Worm (Caenorhabditis elegans) whole organism, young adult: Measurements from ENCODE around the gene crn-4.

Experiments used
- B0019.2 ChIP-seq: fragments of 200-800 bp; sonication (Bioruptor generic); conservative IDR thresholded peaks from 2 replicates; pipeline ENCODE4 v1.3.6; 2022; ENCODE audit warnings: missing genetic modification reagents, missing genetic modification characterization, missing compliant biosample characterization
- B0336.3 ChIP-seq: fragments of 200-800 bp; sonication (Bioruptor generic); IDR thresholded peaks from 2 replicates; pipeline ENCODE4 v1.3.6; 2022; ENCODE audit warnings: missing genetic modification characterization, missing compliant biosample characterization
- D2030.7 ChIP-seq: fragments of 200-800 bp; sonication (Bioruptor generic); IDR thresholded peaks from 2 replicates; pipeline ENCODE4 v1.3.6; 2022; ENCODE audit warnings: missing genetic modification reagents, missing genetic modification characterization, missing compliant biosample characterization
- F33H1.4 ChIP-seq: fragments of 200-800 bp; sonication (Bioruptor generic); IDR thresholded peaks from 2 replicates; pipeline ENCODE4 v1.3.6; 2022; ENCODE audit warnings: missing genetic modification reagents, missing genetic modification characterization, missing compliant biosample characterization
- F39B2.1 ChIP-seq: fragments of 200-800 bp; sonication (Bioruptor generic); IDR thresholded peaks from 2 replicates; pipeline ENCODE4 v1.3.6; 2022; ENCODE audit warnings: missing genetic modification reagents, missing genetic modification characterization, missing compliant biosample characterization
- K11D2.4 ChIP-seq: fragments of 200-800 bp; sonication (Bioruptor generic); IDR thresholded peaks from 2 replicates; pipeline ENCODE4 v1.3.6; 2022; ENCODE audit warnings: missing genetic modification reagents, missing genetic modification characterization, missing compliant biosample characterization
- T07F8.4 ChIP-seq: sonication (generic microtip); optimal IDR thresholded peaks from 2 replicates; lab custom pipeline; 2016; ENCODE audit warnings: mild to moderate bottlenecking, missing genetic modification characterization, moderate library complexity, missing compliant biosample characterization
- Y79H2A.3 ChIP-seq: fragments of 200-800 bp; sonication (Bioruptor generic); conservative IDR thresholded peaks from 2 replicates; pipeline ENCODE4 v1.3.6; 2022; ENCODE audit warnings: missing genetic modification reagents, missing genetic modification characterization, missing compliant biosample characterization
- ZK185.1 ChIP-seq: sonication (generic microtip); optimal IDR thresholded peaks from 2 replicates; lab custom pipeline; 2016; ENCODE audit warnings: mild to moderate bottlenecking, missing genetic modification characterization, missing compliant biosample characterization; ENCODE audit not compliant: poor library complexity, severe bottlenecking
- aptf-3 ChIP-seq: fragments of 200-800 bp; sonication (Bioruptor generic); IDR thresholded peaks from 2 replicates; pipeline ENCODE4 v1.3.6; 2022; ENCODE audit warnings: missing genetic modification characterization, missing compliant biosample characterization
- cebp-1 ChIP-seq, 2 experiments: fragments of 200-800 bp in 1 of 2; sonication (Bioruptor generic) in 1 of 2; sonication (generic microtip) in 1 of 2; IDR thresholded peaks in 1 of 2; optimal IDR thresholded peaks in 1 of 2; 2 replicates each; pipeline versions ENCODE4 v1.3.6 to Lab custom; 2017 to 2022; ENCODE audit warnings: missing compliant biosample characterization in 2 of 2, missing genetic modification characterization in 2 of 2, mild to moderate bottlenecking in 1 of 2, missing genetic modification reagents in 1 of 2, moderate library complexity in 1 of 2
- ceh-58 ChIP-seq: fragments of 200-800 bp; sonication (Bioruptor generic); IDR thresholded peaks from 2 replicates; pipeline ENCODE4 v1.3.6; 2022; ENCODE audit warnings: missing genetic modification characterization, missing compliant biosample characterization
- ceh-91 ChIP-seq: fragments of 200-800 bp; sonication (Bioruptor generic); IDR thresholded peaks from 2 replicates; pipeline ENCODE4 v1.3.6; 2022; ENCODE audit warnings: missing genetic modification reagents, missing genetic modification characterization, missing compliant biosample characterization
- dpff-1 ChIP-seq: sonication (generic microtip); optimal IDR thresholded peaks from 2 replicates; lab custom pipeline; 2017; ENCODE audit warnings: mild to moderate bottlenecking, missing genetic modification characterization, missing compliant biosample characterization
- efl-1 ChIP-seq: fragments of 150-350 bp; optimal IDR thresholded peaks from 2 replicates; lab custom pipeline; 2014; ENCODE audit warnings: missing biosample characterization, missing genetic modification reagents, missing genetic modification characterization
- egl-18 ChIP-seq: fragments of 200-800 bp; sonication (Bioruptor generic); IDR thresholded peaks from 2 replicates; pipeline ENCODE4 v1.3.6; 2022; ENCODE audit warnings: missing genetic modification reagents, missing genetic modification characterization, missing compliant biosample characterization
- egl-44 ChIP-seq: fragments of 200-800 bp; sonication (Bioruptor generic); IDR thresholded peaks from 2 replicates; pipeline ENCODE4 v1.3.6; 2022; ENCODE audit warnings: missing genetic modification reagents, missing genetic modification characterization, missing compliant biosample characterization
- hmg-1.2 ChIP-seq: fragments of 200-800 bp; sonication (Bioruptor generic); IDR thresholded peaks from 2 replicates; pipeline ENCODE4 v1.3.6; 2022; ENCODE audit warnings: missing genetic modification reagents, missing genetic modification characterization, missing compliant biosample characterization
- hrde-1 ChIP-seq: sonication (generic microtip); optimal IDR thresholded peaks from 2 replicates; lab custom pipeline; 2016; ENCODE audit warnings: missing genetic modification characterization, mild to moderate bottlenecking, missing compliant biosample characterization, moderate library complexity, missing genotype, missing genetic modification reagents, borderline replicate concordance
- lin-26 ChIP-seq: fragments of 200-800 bp; sonication (Bioruptor generic); IDR thresholded peaks from 2 replicates; pipeline ENCODE4 v1.3.6; 2022; ENCODE audit warnings: missing genetic modification reagents, missing genetic modification characterization, missing compliant biosample characterization
- lin-40 ChIP-seq: sonication (generic microtip); optimal IDR thresholded peaks from 2 replicates; lab custom pipeline; 2016; ENCODE audit warnings: missing genetic modification characterization, mild to moderate bottlenecking, missing compliant biosample characterization, missing genotype, missing genetic modification reagents
- lir-1 ChIP-seq: fragments of 200-800 bp; sonication (Bioruptor generic); conservative IDR thresholded peaks from 2 replicates; pipeline ENCODE4 v1.3.6; 2022; ENCODE audit warnings: missing genetic modification reagents, missing genetic modification characterization, missing compliant biosample characterization
- madf-3 ChIP-seq: fragments of 200-800 bp; sonication (Bioruptor generic); IDR thresholded peaks from 2 replicates; pipeline ENCODE4 v1.3.6; 2022; ENCODE audit warnings: missing genetic modification reagents, missing genetic modification characterization, missing compliant biosample characterization
- madf-6 ChIP-seq: fragments of 200-800 bp; sonication (Bioruptor generic); IDR thresholded peaks from 2 replicates; pipeline ENCODE4 v1.3.6; 2022; ENCODE audit warnings: missing genetic modification reagents, missing genetic modification characterization, missing compliant biosample characterization
- madf-8 ChIP-seq: fragments of 200-800 bp; sonication (Bioruptor generic); conservative IDR thresholded peaks from 2 replicates; pipeline ENCODE4 v1.3.6; 2022; ENCODE audit warnings: missing genetic modification reagents, missing genetic modification characterization, missing compliant biosample characterization
- mel-28 ChIP-seq: sonication (generic microtip); optimal IDR thresholded peaks from 2 replicates; lab custom pipeline; 2016; ENCODE audit warnings: borderline replicate concordance, mild to moderate bottlenecking, missing genetic modification characterization, missing compliant biosample characterization
- nfya-1 ChIP-seq: sonication (generic microtip); optimal IDR thresholded peaks from 2 replicates; lab custom pipeline; 2017; ENCODE audit warnings: antibody characterized with exemption, missing compliant biosample characterization, missing genetic modification characterization, borderline replicate concordance; ENCODE audit not compliant: insufficient read depth
- nfya-2 ChIP-seq: fragments of 200-800 bp; sonication (Bioruptor generic); IDR thresholded peaks from 2 replicates; pipeline ENCODE4 v1.3.6; 2022; ENCODE audit warnings: missing genetic modification reagents, missing genetic modification characterization, missing compliant biosample characterization
- nhr-179 ChIP-seq: sonication (generic microtip); optimal IDR thresholded peaks from 2 replicates; lab custom pipeline; 2016; ENCODE audit warnings: mild to moderate bottlenecking, missing genetic modification characterization, missing compliant biosample characterization
- nhr-80 ChIP-seq: sonication (generic microtip); optimal IDR thresholded peaks from 2 replicates; lab custom pipeline; 2016; ENCODE audit warnings: missing genetic modification characterization, missing compliant biosample characterization
- rec-8 ChIP-seq, 2 experiments: sonication (generic microtip); optimal IDR thresholded peaks; 2 replicates each; lab custom pipeline; 2016; ENCODE audit warnings: mild to moderate bottlenecking in 2 of 2, missing genetic modification characterization in 2 of 2, missing genetic modification reagents in 2 of 2, missing genotype in 2 of 2, missing biosample characterization in 1 of 2, missing compliant biosample characterization in 1 of 2, moderate library complexity in 1 of 2
- repo-1 ChIP-seq: sonication (generic microtip); optimal IDR thresholded peaks from 2 replicates; lab custom pipeline; 2017; ENCODE audit warnings: mild to moderate bottlenecking, missing genetic modification characterization, missing compliant biosample characterization
- somi-1 ChIP-seq: fragments of 200-800 bp; sonication (Bioruptor generic); optimal IDR thresholded peaks from 2 replicates; lab custom pipeline; 2018; ENCODE audit warnings: mild to moderate bottlenecking, missing genetic modification characterization, missing compliant biosample characterization
- unc-130 ChIP-seq: sonication (generic microtip); optimal IDR thresholded peaks from 2 replicates; lab custom pipeline; 2016; ENCODE audit warnings: missing genetic modification reagents, missing genetic modification characterization, missing compliant biosample characterization
- unc-62 ChIP-seq: fragments of 150-350 bp; optimal IDR thresholded peaks from 2 replicates; lab custom pipeline; 2014; ENCODE audit warnings: missing biosample characterization, missing genetic modification reagents, missing genetic modification characterization
- zfh-2 ChIP-seq: fragments of 200-800 bp; sonication (Bioruptor generic); conservative IDR thresholded peaks from 2 replicates; pipeline ENCODE4 v1.3.6; 2022; ENCODE audit warnings: missing genetic modification reagents, missing genetic modification characterization, missing compliant biosample characterization
- ztf-25 ChIP-seq: fragments of 200-800 bp; sonication (Bioruptor generic); IDR thresholded peaks from 2 replicates; pipeline ENCODE4 v1.3.6; 2022; ENCODE audit warnings: missing genetic modification reagents, missing genetic modification characterization, missing compliant biosample characterization

crn-4 gene

DNA sequence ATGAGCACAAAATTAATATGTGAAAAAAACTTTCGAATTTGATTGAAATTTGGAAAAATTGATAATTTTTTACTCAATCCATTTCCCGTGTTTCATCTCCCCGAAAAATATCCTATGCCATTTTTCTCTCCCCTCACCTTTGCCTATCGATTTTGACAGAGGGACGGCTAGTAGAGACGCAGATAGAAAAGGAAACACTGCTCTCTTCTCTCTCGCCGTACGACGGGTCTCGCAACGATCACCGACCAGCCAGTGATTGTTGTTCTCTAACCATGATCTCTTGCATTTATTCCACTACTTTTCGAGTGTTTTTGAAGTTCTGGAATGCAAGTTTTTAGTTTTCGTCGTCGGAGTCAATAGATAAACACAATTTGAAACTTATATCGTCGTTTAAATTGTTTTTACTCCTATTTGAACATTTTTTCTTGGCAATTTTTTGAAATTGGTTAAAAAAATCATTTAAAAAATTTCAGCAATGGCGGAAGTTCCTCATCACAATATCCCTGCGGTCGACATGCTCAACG lies 20.4 kb downstream of the crn-4 start, which contains the start of gene vha-15 (continued):
- peak; percentile 7 for TF ChIP-seq unc-62 (GFP tag; lab: Kevin White, UChicago)
- TF ChIP-seq ZK185.1 (tag; lab: Kevin White, UChicago): peak; percentile 26
- TF ChIP-seq mel-28: no peak

DNA sequence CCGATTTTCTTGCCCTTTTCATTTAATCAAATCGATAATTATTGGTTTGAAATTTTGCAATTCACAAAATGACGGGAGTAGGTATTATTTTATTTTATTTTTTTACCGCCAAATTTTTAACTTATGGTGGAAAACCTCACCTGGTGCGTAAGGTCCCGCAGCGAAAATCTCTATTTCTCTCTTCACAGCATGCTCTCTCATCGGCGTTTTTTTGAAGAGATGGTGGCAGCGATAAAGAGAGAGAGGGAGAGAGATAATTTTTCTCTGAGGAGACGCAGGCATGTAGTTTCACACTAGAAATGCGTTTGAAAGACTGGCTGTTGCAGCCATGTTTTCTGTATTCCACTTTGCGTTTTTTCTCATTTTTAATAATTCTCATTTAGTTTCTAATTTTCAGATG lies 24.0 kb downstream of the crn-4 start, which contains the start of gene T14F9.2:
T14F9.2 (plus strand) TSS at position 396 of the 400 bp plus-strand sequence.
- TF ChIP-seq efl-1 (GFP tag; lab: Kevin White, UChicago) (peak; percentile 14), F33H1.4 (GFP tag; lab: Robert Waterston, UW) (peak; percentile 42; the same call in 1 of the 2 replicates), hmg-1.2 (GFP tag; lab: Robert Waterston, UW) (peak; percentile 84), nhr-80 (tag; lab: Kevin White, UChicago) (peak; percentile 11), unc-130 (no peak), lin-40 (tag; lab: Kevin White, UChicago) (peak; percentile 19), Y79H2A.3 (GFP tag; lab: Robert Waterston, UW) (no peak)
- TF ChIP-seq, all 124 proteins: peak for 5

DNA sequence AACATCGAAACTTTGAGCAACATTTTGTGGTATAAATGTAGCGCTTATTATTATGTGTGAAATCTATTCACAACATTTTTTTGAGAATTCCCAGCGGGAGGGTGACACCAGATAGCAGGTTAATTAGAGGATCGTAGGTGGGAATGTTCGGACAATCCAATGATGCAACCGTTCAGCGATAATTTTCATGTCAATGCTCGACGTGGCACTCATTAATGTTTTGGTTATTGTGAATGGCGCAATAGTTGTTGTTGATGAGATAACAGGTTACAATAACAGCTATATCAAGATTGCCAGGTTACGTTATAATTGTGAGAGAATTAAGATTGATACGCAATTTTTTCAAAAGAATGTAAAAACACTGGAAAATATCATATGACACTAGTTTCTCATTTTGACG lies 26.6 kb downstream of the crn-4 start:
- no peak for TF ChIP-seq ceh-58
- no peak for TF ChIP-seq madf-8
- no peak for TF ChIP-seq lir-1 (GFP tag; lab: Robert Waterston, UW)
- TF ChIP-seq dpff-1 (tag; lab: Kevin White, UChicago): no peak
- TF ChIP-seq B0019.2 (GFP tag; lab: Robert Waterston, UW): no peak
- TF ChIP-seq unc-62 (GFP tag; lab: Kevin White, UChicago): no peak
- TF ChIP-seq nfya-2 (GFP tag; lab: Robert Waterston, UW): no peak
- no peak for TF ChIP-seq lin-26
- TF ChIP-seq ztf-25: no peak
- TF ChIP-seq egl-44 (GFP tag; lab: Robert Waterston, UW): no peak
- TF ChIP-seq aptf-3 (GFP tag; lab: Robert Waterston, UW): no peak
- TF ChIP-seq F39B2.1: no peak
- TF ChIP-seq ceh-91 (GFP tag; lab: Robert Waterston, UW): no peak
- no peak for TF ChIP-seq repo-1 (tag; lab: Kevin White, UChicago)
- TF ChIP-seq egl-18 (GFP tag; lab: Robert Waterston, UW): no peak
- TF ChIP-seq D2030.7 (GFP tag; lab: Robert Waterston, UW): no peak
- no peak for TF ChIP-seq rec-8 (tag; optimal IDR thresholded peaks at IDR 0.05; lab: Kevin White, UChicago)
- no peak for TF ChIP-seq nhr-80 (tag; lab: Kevin White, UChicago)

DNA sequence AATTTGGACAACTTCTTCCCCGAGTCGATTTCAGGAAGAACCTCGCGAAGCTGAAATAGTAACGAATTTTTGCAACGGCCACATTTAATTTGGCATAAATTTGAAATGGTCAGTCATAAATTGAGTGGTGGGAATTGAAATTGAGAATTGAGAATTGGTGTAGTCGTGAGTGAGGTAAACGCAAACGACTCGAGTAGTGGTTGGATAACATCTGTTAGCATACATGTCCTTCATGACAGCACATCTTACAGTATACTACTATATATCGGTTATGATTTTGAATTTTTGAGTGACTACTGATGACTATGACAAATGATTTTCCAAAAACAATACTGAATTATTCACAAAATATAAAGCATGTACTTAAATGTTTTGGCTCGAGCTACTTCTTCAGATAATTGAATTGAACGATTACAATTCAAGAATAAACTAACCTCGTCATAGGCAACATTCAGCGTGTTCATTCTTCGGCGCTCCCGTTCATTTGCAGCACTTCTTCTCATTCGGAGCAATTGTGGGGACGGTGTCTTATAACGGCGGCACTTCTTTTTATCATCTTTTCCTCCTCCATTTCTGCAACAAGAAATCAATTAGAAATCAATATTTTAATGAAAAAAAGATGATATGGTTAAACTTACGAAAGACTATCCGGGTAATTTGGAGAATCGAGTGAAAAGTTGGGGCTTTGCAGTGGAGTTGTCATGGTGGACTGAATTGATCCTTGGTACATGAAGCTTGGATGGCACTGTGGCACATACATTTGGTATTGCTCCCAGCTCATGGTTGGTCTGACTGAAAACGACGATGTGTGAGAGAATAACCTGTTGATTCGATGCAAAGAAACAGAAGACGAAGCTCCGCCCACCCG lies 28.4 kb downstream of the crn-4 start, which contains the start of gene lin-32:
lin-32 (minus strand) TSS at position 818 of the 868 bp plus-strand sequence.
- no peak for TF ChIP-seq hrde-1 (tag; lab: Kevin White, UChicago)
- no peak for TF ChIP-seq B0336.3
- TF ChIP-seq madf-3 (GFP tag; lab: Robert Waterston, UW): no peak
- TF ChIP-seq nhr-179 (tag; lab: Kevin White, UChicago): no peak
- TF ChIP-seq somi-1 (GFP tag; lab: Kevin White, UChicago): no peak
- TF ChIP-seq madf-6: no peak
- TF ChIP-seq cebp-1 (GFP tag; IDR thresholded peaks at IDR 0.05; lab: Robert Waterston, UW): no peak
- no peak for TF ChIP-seq cebp-1 (tag; optimal IDR thresholded peaks at IDR 0.05; lab: Kevin White, UChicago)
- no peak for TF ChIP-seq egl-18 (GFP tag; lab: Robert Waterston, UW)
- no peak for TF ChIP-seq K11D2.4 (GFP tag; lab: Robert Waterston, UW)
- no peak for TF ChIP-seq T07F8.4 (tag; lab: Kevin White, UChicago)
- no peak for TF ChIP-seq nfya-1 (tag; lab: Kevin White, UChicago)
- TF ChIP-seq zfh-2 (GFP tag; lab: Robert Waterston, UW): no peak
